Fruit fly (Drosophila melanogaster): ENCODE data around the gene Gcn5.

The Gcn5 gene

DNA sequence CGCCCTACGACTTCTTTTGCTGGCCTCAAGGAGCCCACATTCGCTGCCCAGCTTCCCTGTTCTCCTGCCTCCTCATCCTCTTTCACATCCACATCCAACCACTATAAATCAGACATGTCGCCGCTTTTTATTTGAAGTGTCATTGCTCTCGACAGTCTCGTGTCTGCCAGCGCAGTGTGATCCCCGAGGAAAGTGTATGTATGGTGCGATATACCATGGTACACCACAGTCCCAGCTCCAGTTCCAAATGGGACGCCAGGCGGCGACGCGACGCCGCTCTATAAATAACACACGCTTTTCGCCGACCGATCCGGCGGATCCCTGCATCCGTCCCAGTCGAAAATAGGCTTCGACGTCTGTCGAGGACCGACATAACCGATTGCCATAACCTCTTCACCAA lies 45.6 kb downstream of the Gcn5 start:
- no peak for TF ChIP-seq CG1620 (GFP tag; optimal IDR thresholded peaks at IDR 0.05)
- TF ChIP-seq CG33017 (tag; optimal IDR thresholded peaks at IDR 0.05): no peak
- TF ChIP-seq ovo (GFP tag; optimal IDR thresholded peaks at IDR 0.05): no peak
- no peak for TF ChIP-seq cic (GFP tag; optimal IDR thresholded peaks at IDR 0.05)
- TF ChIP-seq bab1 (GFP tag; optimal IDR thresholded peaks at IDR 0.05): no peak
- TF ChIP-seq Hr96 (GFP tag; optimal IDR thresholded peaks at IDR 0.05): no peak
- no peak for TF ChIP-seq CG7101 (tag; optimal IDR thresholded peaks at IDR 0.05)
- TF ChIP-seq Crg-1 (GFP tag; optimal IDR thresholded peaks at IDR 0.05): no peak
- TF ChIP-seq toe (GFP tag; optimal IDR thresholded peaks at IDR 0.05): no peak
- TF ChIP-seq Clk (GFP tag; optimal IDR thresholded peaks at IDR 0.05): no peak
- TF ChIP-seq cnc (optimal IDR thresholded peaks at IDR 0.05): no peak

DNA sequence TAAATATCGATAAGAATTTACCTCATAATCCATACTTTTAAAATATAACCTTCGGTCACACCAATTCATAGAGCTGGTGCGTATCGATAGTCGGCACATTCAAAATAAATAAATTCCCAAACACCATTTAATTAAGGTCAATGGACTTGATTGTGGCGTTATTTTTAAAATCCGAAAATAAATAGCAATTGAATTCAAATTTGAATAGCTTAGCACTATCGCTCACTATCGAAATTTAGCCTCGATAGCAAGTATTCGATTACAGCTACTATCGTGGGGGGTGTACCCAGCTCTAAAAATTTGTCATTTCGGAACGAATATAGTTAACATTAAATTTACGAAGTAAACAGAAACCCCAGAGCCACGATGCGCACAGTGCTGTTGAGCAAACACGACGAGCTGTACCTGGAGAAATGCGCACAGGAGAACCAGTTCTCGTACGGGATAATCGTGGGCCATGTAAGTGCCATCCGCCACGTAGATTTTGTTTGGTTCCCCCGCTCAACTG lies 52.3 kb downstream of the Gcn5 start, which contains the start of gene CG10616:
TSS of gene CG10616 (plus strand) at position 258 of the 508 bp plus-strand sequence.
- TF ChIP-seq CG12768 (GFP tag; optimal IDR thresholded peaks at IDR 0.05): no peak
- no peak for TF ChIP-seq CG11617 (GFP tag; optimal IDR thresholded peaks at IDR 0.05)
- peak; percentile 15 for TF ChIP-seq bab1 (GFP tag; optimal IDR thresholded peaks at IDR 0.05)
- TF ChIP-seq CG5204 (GFP tag; optimal IDR thresholded peaks at IDR 0.05): no peak
